Worm (Caenorhabditis elegans): ENCODE results near the gene C33H5.16.
A peak's percentile ranks its signal among the peaks of the same experiment; 100 is the strongest.

Gene C33H5.16

DNA sequence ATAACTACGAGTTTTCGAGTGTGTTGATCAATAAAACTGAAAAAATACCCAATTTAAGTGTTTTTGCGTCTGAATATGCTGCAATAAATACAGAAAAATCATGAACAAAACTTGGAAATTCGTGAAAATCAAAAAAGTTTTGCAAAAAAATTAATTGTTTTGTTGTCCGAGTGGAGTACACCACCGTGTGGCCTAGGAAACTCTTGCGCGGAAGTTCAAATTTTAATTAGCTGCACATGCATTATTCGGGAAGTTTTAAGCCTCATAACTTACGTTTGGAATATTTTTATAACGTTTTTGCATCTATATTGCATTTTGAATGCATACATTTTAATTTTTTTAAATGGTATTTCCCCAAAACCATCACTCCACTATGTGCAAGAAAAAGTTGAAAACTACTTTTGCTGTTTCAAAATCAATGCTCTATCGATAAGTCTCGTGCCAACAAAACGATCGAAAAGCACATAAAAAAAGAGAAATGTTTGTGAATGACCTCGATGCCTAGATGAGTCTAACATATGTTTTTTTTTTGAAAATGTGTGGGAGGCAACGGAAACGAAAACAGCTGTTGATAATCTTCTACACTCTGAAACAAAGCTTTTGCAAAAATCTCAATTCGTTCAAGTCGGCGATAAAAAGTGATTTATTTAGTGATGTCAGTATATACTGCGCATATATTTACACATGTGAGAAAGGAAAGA, 13.4 kb upstream of the C33H5.16 start (continued):
- TF ChIP-seq Y116A8C.19 (tag; optimal IDR thresholded peaks at IDR 0.05; ENCODE audit: borderline replicate concordance) = peak; percentile 6
- peak; percentile 91 for TF ChIP-seq nhr-85 (tag)
- peak; percentile 60 for TF ChIP-seq fkh-4 (tag; optimal IDR thresholded peaks at IDR 0.05; ENCODE audit: borderline replicate concordance)
- TF ChIP-seq dsc-1 (tag; optimal IDR thresholded peaks at IDR 0.05) = peak; percentile 66
- no peak for TF ChIP-seq aha-1 (tag; optimal IDR thresholded peaks at IDR 0.05)
- no peak for TF ChIP-seq ces-1 (GFP tag; optimal IDR thresholded peaks at IDR 0.05)
- TF ChIP-seq nhr-76 (tag; optimal IDR thresholded peaks at IDR 0.05) = no peak
- TF ChIP-seq fkh-10 (GFP tag; optimal IDR thresholded peaks at IDR 0.05) = no peak
- TF ChIP-seq lir-3 (tag; optimal IDR thresholded peaks at IDR 0.05; ENCODE audit: poor library complexity) = peak; percentile 73
- peak; percentile 68 for TF ChIP-seq nhr-47 (tag; optimal IDR thresholded peaks at IDR 0.05)
- TF ChIP-seq elt-2 (tag; optimal IDR thresholded peaks at IDR 0.05) = peak; percentile 22
- peak; percentile 79 for TF ChIP-seq nhr-90 (tag; optimal IDR thresholded peaks at IDR 0.05; ENCODE audit: poor library complexity)
- TF ChIP-seq C04F5.9 (tag; optimal IDR thresholded peaks at IDR 0.05) = peak; percentile 40
- TF ChIP-seq fkh-8 (tag; optimal IDR thresholded peaks at IDR 0.05) = no peak
- TF ChIP-seq sup-37 (GFP tag; optimal IDR thresholded peaks at IDR 0.05) = no peak
- peak; percentile 53 for TF ChIP-seq swsn-7 (tag; optimal IDR thresholded peaks at IDR 0.05)
- TF ChIP-seq aly-2 (tag; optimal IDR thresholded peaks at IDR 0.05) = no peak
- no peak for TF ChIP-seq ztf-4 (tag; optimal IDR thresholded peaks at IDR 0.05)
- peak; percentile 53 to 89 for TF ChIP-seq efl-1 (optimal IDR thresholded peaks at IDR 0.05)
- peak; percentile 87 to 99 for TF ChIP-seq efl-1 (GFP tag; optimal IDR thresholded peaks at IDR 0.05 in 1 of 2)
- peak; percentile 76 to 88 (median 86) for TF ChIP-seq dpl-1 (GFP tag; optimal IDR thresholded peaks at IDR 0.05)
- TF ChIP-seq ztf-11 (tag; optimal IDR thresholded peaks at IDR 0.05) = peak in 1 of 2 experiments; percentile 71
- TF ChIP-seq unc-30 (tag; optimal IDR thresholded peaks at IDR 0.05) = no peak
- peak; percentile 54 for TF ChIP-seq lin-14 (GFP tag; optimal IDR thresholded peaks at IDR 0.05)
- no peak for TF ChIP-seq ets-5 (GFP tag; IDR thresholded peaks at IDR 0.05)
- peak; percentile 41 for TF ChIP-seq nhr-20 (tag; optimal IDR thresholded peaks at IDR 0.05)
- no peak for TF ChIP-seq mef-2 (tag; optimal IDR thresholded peaks at IDR 0.05)
- TF ChIP-seq nhr-11 (tag; optimal IDR thresholded peaks at IDR 0.05) = no peak
- TF ChIP-seq pax-3 (tag; optimal IDR thresholded peaks at IDR 0.05) = peak; percentile 53
- TF ChIP-seq ceh-90 (tag; optimal IDR thresholded peaks at IDR 0.05) = peak; percentile 82
- peak; percentile 56 for TF ChIP-seq nhr-71 (tag; optimal IDR thresholded peaks at IDR 0.05)

DNA sequence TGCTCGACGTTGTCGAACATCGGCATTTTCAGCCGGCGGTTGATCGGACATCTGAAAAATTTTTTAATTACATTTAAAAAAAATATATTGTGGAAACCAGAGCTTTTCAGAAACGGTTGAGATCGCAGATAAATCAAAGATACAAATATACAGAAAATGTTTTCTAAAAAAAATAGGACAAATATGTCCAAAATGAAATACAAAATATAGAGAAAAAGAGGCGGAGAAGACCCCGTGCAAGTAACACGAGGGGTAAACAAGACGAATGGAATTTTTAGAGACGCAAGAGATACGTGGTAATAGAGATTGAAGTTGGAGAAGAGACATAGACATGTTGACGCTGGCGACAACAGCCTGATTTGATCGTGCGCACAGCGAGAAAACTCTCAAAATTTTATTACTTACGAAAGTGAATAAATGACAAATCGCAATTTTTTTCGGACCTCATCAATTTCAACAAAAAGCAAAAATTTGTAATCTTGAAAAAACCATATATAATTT, 12.6 kb upstream of the C33H5.16 start, which contains the start of gene cdgs-1:
TSS of gene cdgs-1 (minus strand) at position 51 of the 501 bp plus-strand sequence.
- no peak for TF ChIP-seq ets-5 (GFP tag; IDR thresholded peaks at IDR 0.05)
- no peak for TF ChIP-seq ces-1 (GFP tag; optimal IDR thresholded peaks at IDR 0.05)
- no peak for TF ChIP-seq unc-62 (GFP tag; optimal IDR thresholded peaks at IDR 0.05)
- TF ChIP-seq Y116A8C.19 (tag; optimal IDR thresholded peaks at IDR 0.05; ENCODE audit: borderline replicate concordance) = no peak
- peak; percentile 15 for TF ChIP-seq F16B12.6 (tag; optimal IDR thresholded peaks at IDR 0.05)
- no peak for TF ChIP-seq unc-30 (tag; optimal IDR thresholded peaks at IDR 0.05)
- no peak for TF ChIP-seq hlh-17 (GFP tag; optimal IDR thresholded peaks at IDR 0.05; ENCODE audit: borderline replicate concordance)
- no peak for TF ChIP-seq irx-1 (tag; optimal IDR thresholded peaks at IDR 0.05)
- no peak for TF ChIP-seq pag-3 (tag; optimal IDR thresholded peaks at IDR 0.05; ENCODE audit: borderline replicate concordance, insufficient read depth)
- no peak for TF ChIP-seq sup-37 (GFP tag; optimal IDR thresholded peaks at IDR 0.05)
- TF ChIP-seq grh-1 (GFP tag; IDR thresholded peaks at IDR 0.05) = no peak
- no peak for TF ChIP-seq ztf-4 (tag; optimal IDR thresholded peaks at IDR 0.05)
- TF ChIP-seq isw-1 (GFP tag; IDR thresholded peaks at IDR 0.05) = no peak
- TF ChIP-seq fkh-4 (tag; optimal IDR thresholded peaks at IDR 0.05; ENCODE audit: borderline replicate concordance) = no peak
- TF ChIP-seq unc-130 (tag; optimal IDR thresholded peaks at IDR 0.05) = no peak
- no peak for TF ChIP-seq efl-3 (GFP tag; optimal IDR thresholded peaks at IDR 0.05)
- peak; percentile 2 for TF ChIP-seq fkh-8 (tag; optimal IDR thresholded peaks at IDR 0.05)
- no peak for TF ChIP-seq aly-2 (tag; optimal IDR thresholded peaks at IDR 0.05)
- TF ChIP-seq C34B4.2 (tag; optimal IDR thresholded peaks at IDR 0.05) = no peak
- peak in 1 of 6 experiments; percentile 5 for TF ChIP-seq elt-3 (tag; optimal IDR thresholded peaks at IDR 0.05)
- TF ChIP-seq fos-1 (tag; optimal IDR thresholded peaks at IDR 0.05) = no peak
- no peak for TF ChIP-seq hpl-2 (GFP tag; optimal IDR thresholded peaks at IDR 0.05)
- no peak for TF ChIP-seq elt-2 (tag; optimal IDR thresholded peaks at IDR 0.05)
- TF ChIP-seq ceh-90 (tag; optimal IDR thresholded peaks at IDR 0.05) = no peak
- peak; percentile 28 for TF ChIP-seq tbx-2 (tag; optimal IDR thresholded peaks at IDR 0.05)
- no peak for TF ChIP-seq lin-39 (tag; optimal IDR thresholded peaks at IDR 0.05)
- TF ChIP-seq snpc-4 (tag; optimal IDR thresholded peaks at IDR 0.05) = no peak
- peak in 1 of 2 experiments; percentile 82 for TF ChIP-seq mdl-1 (tag; optimal IDR thresholded peaks at IDR 0.05)
- no peak for TF ChIP-seq hlh-4 (tag; optimal IDR thresholded peaks at IDR 0.05)

Measured in whole organism, L1 larva.